Worm (Caenorhabditis elegans) whole organism, L1 larva: Measurements from ENCODE around the gene ptr-18.

Experiments used
- C04F5.9 ChIP-seq: sonication (generic microtip); optimal IDR thresholded peaks from 2 replicates; lab custom pipeline; 2016; ENCODE audit warnings: missing genetic modification characterization, missing compliant biosample characterization
- C34B4.2 ChIP-seq: sonication (generic microtip); optimal IDR thresholded peaks from 2 replicates; lab custom pipeline; 2017; ENCODE audit warnings: mild to moderate bottlenecking, missing genetic modification characterization, missing compliant biosample characterization
- Y116A8C.19 ChIP-seq: sonication (generic microtip); optimal IDR thresholded peaks from 2 replicates; lab custom pipeline; 2016; ENCODE audit warnings: missing compliant biosample characterization, missing genetic modification characterization, borderline replicate concordance
- aha-1 ChIP-seq: fragments of 150-350 bp; optimal IDR thresholded peaks from 2 replicates; lab custom pipeline; 2014; ENCODE audit warnings: missing biosample characterization, missing genetic modification characterization
- ama-1 ChIP-seq: fragments of 150-350 bp; optimal IDR thresholded peaks from 2 replicates; lab custom pipeline; 2014
- blmp-1 ChIP-seq: fragments of 150-350 bp; optimal IDR thresholded peaks from 2 replicates; lab custom pipeline; 2014; ENCODE audit warnings: missing biosample characterization, missing genetic modification characterization
- ceh-8 ChIP-seq: fragments of 200-800 bp; sonication (Bioruptor generic); optimal IDR thresholded peaks from 2 replicates; lab custom pipeline; 2018; ENCODE audit warnings: mild to moderate bottlenecking, missing genetic modification characterization, moderate library complexity, missing compliant biosample characterization
- ces-1 ChIP-seq: fragments of 150-350 bp; optimal IDR thresholded peaks from 2 replicates; lab custom pipeline; 2014; ENCODE audit warnings: missing biosample characterization, missing genetic modification reagents, missing genetic modification characterization
- dsc-1 ChIP-seq: sonication (generic microtip); optimal IDR thresholded peaks from 2 replicates; lab custom pipeline; 2016; ENCODE audit warnings: mild to moderate bottlenecking, missing genetic modification characterization, missing compliant biosample characterization
- efl-1 ChIP-seq, 4 experiments: fragments of 150-350 bp; optimal IDR thresholded peaks in 3 of 4; peaks in 1 of 4; 1 replicate in 1 of 4; 2 replicates in 3 of 4; lab custom pipeline; 2014; ENCODE audit warnings: missing biosample characterization in 2 of 4, missing genetic modification characterization in 2 of 4, missing genetic modification reagents in 2 of 4
- egl-13 ChIP-seq: sonication (generic microtip); optimal IDR thresholded peaks from 2 replicates; lab custom pipeline; 2016; ENCODE audit warnings: missing genotype, missing genetic modification reagents, missing genetic modification characterization, missing compliant biosample characterization
- egl-27 ChIP-seq, 2 experiments: fragments of 150-350 bp in 1 of 2; sonication (generic microtip); optimal IDR thresholded peaks; 3 replicates each; lab custom pipeline; 2017 to 2018; ENCODE audit warnings: missing biosample characterization in 2 of 2, missing genetic modification characterization in 2 of 2, missing genetic modification reagents in 2 of 2
- elt-3 ChIP-seq, 6 experiments: fragments of 150-350 bp in 1 of 6; sonication (generic microtip); optimal IDR thresholded peaks; 2 replicates each; lab custom pipeline; 2017 to 2018; ENCODE audit warnings: missing biosample characterization in 6 of 6, missing genetic modification characterization in 6 of 6, inconsistent platforms in 1 of 6
- ets-5 ChIP-seq: fragments of 200-800 bp; sonication (Bioruptor generic); IDR thresholded peaks from 2 replicates; pipeline ENCODE4 v1.3.6; 2022; ENCODE audit warnings: missing genetic modification characterization, missing compliant biosample characterization
- fkh-10 ChIP-seq: sonication (generic microtip); optimal IDR thresholded peaks from 2 replicates; lab custom pipeline; 2017; ENCODE audit warnings: missing biosample characterization, missing genetic modification reagents, missing genetic modification characterization
- fkh-4 ChIP-seq: sonication (generic microtip); optimal IDR thresholded peaks from 2 replicates; lab custom pipeline; 2016; ENCODE audit warnings: missing compliant biosample characterization, missing genetic modification characterization, borderline replicate concordance
- fkh-8 ChIP-seq: sonication (generic microtip); optimal IDR thresholded peaks from 2 replicates; lab custom pipeline; 2016; ENCODE audit warnings: mild to moderate bottlenecking, missing genetic modification characterization, missing compliant biosample characterization
- fos-1 ChIP-seq: fragments of 150-350 bp; optimal IDR thresholded peaks from 2 replicates; lab custom pipeline; 2014; ENCODE audit warnings: missing biosample characterization, missing genetic modification characterization
- grh-1 ChIP-seq: fragments of 200-800 bp; sonication (Bioruptor generic); IDR thresholded peaks from 2 replicates; pipeline ENCODE4 v1.3.6; 2022; ENCODE audit warnings: missing genetic modification reagents, missing genetic modification characterization, missing compliant biosample characterization
- hlh-17 ChIP-seq: fragments of 200-800 bp; sonication (Bioruptor generic); optimal IDR thresholded peaks from 2 replicates; lab custom pipeline; 2018; ENCODE audit warnings: missing genetic modification characterization, mild to moderate bottlenecking, missing compliant biosample characterization, moderate library complexity, borderline replicate concordance
- hlh-4 ChIP-seq: sonication (generic microtip); optimal IDR thresholded peaks from 2 replicates; lab custom pipeline; 2016; ENCODE audit warnings: mild to moderate bottlenecking, missing genetic modification characterization, missing compliant biosample characterization
- irx-1 ChIP-seq: sonication (generic microtip); optimal IDR thresholded peaks from 2 replicates; lab custom pipeline; 2016; ENCODE audit warnings: missing genetic modification characterization, missing compliant biosample characterization
- lin-13 ChIP-seq: fragments of 150-350 bp; optimal IDR thresholded peaks from 2 replicates; lab custom pipeline; 2014; ENCODE audit warnings: missing biosample characterization, missing genetic modification reagents, missing genetic modification characterization
- lin-14 ChIP-seq: fragments of 200-800 bp; sonication (Bioruptor generic); optimal IDR thresholded peaks from 2 replicates; lab custom pipeline; 2018; ENCODE audit warnings: mild to moderate bottlenecking, missing genetic modification characterization, moderate library complexity, missing compliant biosample characterization
- lin-15B ChIP-seq: fragments of 150-350 bp; sonication (generic microtip); optimal IDR thresholded peaks from 3 replicates; lab custom pipeline; 2014; ENCODE audit warnings: missing biosample characterization, missing genetic modification characterization
- lin-39 ChIP-seq: fragments of 150-350 bp; optimal IDR thresholded peaks from 2 replicates; lab custom pipeline; 2014; ENCODE audit warnings: missing biosample characterization, missing genetic modification reagents, missing genetic modification characterization
- lsy-2 ChIP-seq, 2 experiments: fragments of 150-350 bp; optimal IDR thresholded peaks; 2 replicates each; lab custom pipeline; 2014; ENCODE audit warnings: missing biosample characterization in 2 of 2, missing genetic modification characterization in 2 of 2
- mab-9 ChIP-seq: fragments of 200-800 bp; sonication (Bioruptor generic); IDR thresholded peaks from 2 replicates; pipeline ENCODE4 v1.3.6; 2022; ENCODE audit warnings: missing genetic modification reagents, missing genetic modification characterization, missing compliant biosample characterization
- mep-1 ChIP-seq: fragments of 150-350 bp; optimal IDR thresholded peaks from 2 replicates; lab custom pipeline; 2014; ENCODE audit warnings: missing biosample characterization, missing genetic modification characterization
- nhr-11 ChIP-seq: fragments of 150-350 bp; optimal IDR thresholded peaks from 2 replicates; lab custom pipeline; 2014; ENCODE audit warnings: missing biosample characterization, missing genetic modification characterization
- nhr-12 ChIP-seq: sonication (generic microtip); optimal IDR thresholded peaks from 2 replicates; lab custom pipeline; 2017; ENCODE audit warnings: missing biosample characterization, missing genetic modification characterization
- nhr-19 ChIP-seq: fragments of 200-800 bp; sonication (Bioruptor generic); conservative IDR thresholded peaks from 2 replicates; pipeline ENCODE4 v1.3.6; 2022; ENCODE audit warnings: missing genetic modification characterization, missing compliant biosample characterization
- nhr-237 ChIP-seq: fragments of 150-350 bp; optimal IDR thresholded peaks from 2 replicates; lab custom pipeline; 2014; ENCODE audit warnings: missing biosample characterization, missing genetic modification characterization
- nhr-28 ChIP-seq: fragments of 150-350 bp; optimal IDR thresholded peaks from 2 replicates; lab custom pipeline; 2014; ENCODE audit warnings: missing biosample characterization, missing genetic modification characterization
- nhr-71 ChIP-seq: sonication (generic microtip); optimal IDR thresholded peaks from 2 replicates; lab custom pipeline; 2016; ENCODE audit warnings: mild to moderate bottlenecking, missing genetic modification characterization, moderate library complexity, missing compliant biosample characterization
- nhr-76 ChIP-seq: sonication (generic microtip); optimal IDR thresholded peaks from 2 replicates; lab custom pipeline; 2017; ENCODE audit warnings: missing biosample characterization, missing genetic modification characterization
- nhr-77 ChIP-seq: fragments of 150-350 bp; optimal IDR thresholded peaks from 2 replicates; lab custom pipeline; 2014; ENCODE audit warnings: missing biosample characterization, missing genetic modification characterization
- nhr-84 ChIP-seq: sonication (generic microtip); optimal IDR thresholded peaks from 2 replicates; lab custom pipeline; 2017; ENCODE audit warnings: missing biosample characterization, missing genetic modification characterization
- nhr-90 ChIP-seq: sonication (generic microtip); optimal IDR thresholded peaks from 2 replicates; lab custom pipeline; 2016; ENCODE audit warnings: mild to moderate bottlenecking, missing genetic modification characterization, missing compliant biosample characterization; ENCODE audit not compliant: poor library complexity
- pag-3 ChIP-seq: sonication (generic microtip); optimal IDR thresholded peaks from 2 replicates; lab custom pipeline; 2017; ENCODE audit warnings: missing genetic modification characterization, mild to moderate bottlenecking, missing compliant biosample characterization, antibody characterized with exemption, borderline replicate concordance; ENCODE audit not compliant: insufficient read depth
- pax-3 ChIP-seq: fragments of 200-800 bp; sonication (Bioruptor generic); optimal IDR thresholded peaks from 2 replicates; lab custom pipeline; 2018; ENCODE audit warnings: mild to moderate bottlenecking, missing genetic modification characterization, moderate library complexity, missing compliant biosample characterization
- skn-1 ChIP-seq: fragments of 150-350 bp; optimal IDR thresholded peaks from 2 replicates; lab custom pipeline; 2014; ENCODE audit warnings: missing biosample characterization, missing genetic modification characterization
- sox-4 ChIP-seq: sonication (generic microtip); optimal IDR thresholded peaks from 2 replicates; lab custom pipeline; 2016; ENCODE audit warnings: missing genetic modification characterization, missing compliant biosample characterization
- unc-130 ChIP-seq: fragments of 150-350 bp; optimal IDR thresholded peaks from 2 replicates; lab custom pipeline; 2017; ENCODE audit warnings: missing biosample characterization, missing genetic modification characterization, inconsistent platforms
- unc-30 ChIP-seq: sonication (generic microtip); optimal IDR thresholded peaks from 2 replicates; lab custom pipeline; 2017; ENCODE audit warnings: missing biosample characterization, missing genetic modification characterization
- unc-62 ChIP-seq: fragments of 150-350 bp; optimal IDR thresholded peaks from 2 replicates; lab custom pipeline; 2014; ENCODE audit warnings: missing biosample characterization, missing genetic modification reagents, missing genetic modification characterization
- unc-86 ChIP-seq: sonication (generic microtip); optimal IDR thresholded peaks from 2 replicates; lab custom pipeline; 2016; ENCODE audit warnings: missing genetic modification characterization, missing compliant biosample characterization
- unc-98 ChIP-seq: fragments of 200-800 bp; sonication (Bioruptor generic); IDR thresholded peaks from 2 replicates; pipeline ENCODE4 v1.3.6; 2022; ENCODE audit warnings: missing genetic modification characterization, missing compliant biosample characterization
- vab-15 ChIP-seq: sonication (generic microtip); optimal IDR thresholded peaks from 2 replicates; lab custom pipeline; 2017; ENCODE audit warnings: missing genotype, mild to moderate bottlenecking, missing genetic modification characterization, missing compliant biosample characterization
- zag-1 ChIP-seq: fragments of 150-350 bp; optimal IDR thresholded peaks from 2 replicates; lab custom pipeline; 2014; ENCODE audit warnings: missing biosample characterization, missing genetic modification characterization
- zip-4 ChIP-seq: fragments of 200-800 bp; sonication (Bioruptor generic); optimal IDR thresholded peaks from 2 replicates; lab custom pipeline; 2018; ENCODE audit warnings: mild to moderate bottlenecking, missing genetic modification characterization, moderate library complexity, missing compliant biosample characterization
- ztf-4 ChIP-seq: fragments of 150-350 bp; optimal IDR thresholded peaks from 2 replicates; lab custom pipeline; 2014; ENCODE audit warnings: missing biosample characterization, missing genetic modification characterization

ptr-18 gene

DNA sequence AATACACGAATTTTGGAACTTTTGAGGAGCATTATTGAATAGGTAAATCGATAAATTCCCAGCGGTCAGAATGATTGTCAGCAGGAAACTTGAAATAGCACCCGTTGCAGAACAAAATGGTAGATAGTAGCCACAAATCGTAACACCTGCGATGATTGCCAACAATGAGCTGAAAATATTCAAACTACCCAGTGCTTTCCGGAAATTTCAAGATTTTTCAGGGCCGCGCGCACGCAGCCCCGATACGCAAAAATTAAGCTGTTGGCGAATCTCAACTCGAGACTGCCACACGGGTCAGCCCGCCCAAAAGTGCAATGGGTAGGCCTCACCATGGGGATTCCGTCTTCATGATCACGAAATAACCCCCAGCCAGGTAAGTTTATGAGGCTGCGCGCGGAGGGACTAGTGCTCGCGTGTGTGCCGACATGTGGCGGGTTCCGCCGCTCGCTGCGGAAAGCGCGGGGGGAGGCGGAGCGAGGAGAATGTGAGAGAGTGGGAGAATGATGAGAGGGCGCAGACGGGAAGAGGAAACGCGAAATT lies 20.7 kb upstream of the ptr-18 start (continued):
- TF ChIP-seq nhr-28 (tag; lab: Kevin White, UChicago) (no peak), C04F5.9 (tag; lab: Kevin White, UChicago) (peak; percentile 89), nhr-19 (GFP tag; lab: Robert Waterston, UW) (peak; percentile 98), egl-13 (tag; lab: Kevin White, UChicago) (peak; percentile 96), fkh-8 (tag; lab: Kevin White, UChicago) (peak; percentile 95), Y116A8C.19 (tag; lab: Kevin White, UChicago) (peak; percentile 34), lin-15B (tag; lab: Kevin White, UChicago) (peak; percentile 35), nhr-77 (tag; lab: Kevin White, UChicago) (peak; percentile 92), nhr-90 (tag; lab: Kevin White, UChicago) (peak; percentile 99), zip-4 (GFP tag; lab: Kevin White, UChicago) (peak; percentile 92), ces-1 (no peak), ztf-4 (peak; percentile 85), C34B4.2 (peak; percentile 83), nhr-12 (no peak), nhr-11 (peak; percentile 70), nhr-237 (tag; lab: Kevin White, UChicago) (peak; percentile 46), vab-15 (tag; lab: Kevin White, UChicago) (no peak), irx-1 (tag; lab: Kevin White, UChicago) (peak; percentile 95), unc-62 (GFP tag; lab: Kevin White, UChicago) (no peak), hlh-17 (no peak), lin-13 (peak; percentile 86), fkh-10 (peak; percentile 70), pax-3 (tag; lab: Kevin White, UChicago) (peak; percentile 93), nhr-76 (peak; percentile 42), zag-1 (tag; lab: Kevin White, UChicago) (no peak), lin-39 (tag; lab: Kevin White, UChicago) (peak; percentile 91), hlh-4 (tag; lab: Kevin White, UChicago) (peak; percentile 49), nhr-71 (tag; lab: Kevin White, UChicago) (peak; percentile 98), dsc-1 (tag; lab: Kevin White, UChicago) (peak; percentile 97), lin-14 (GFP tag; lab: Kevin White, UChicago) (peak; percentile 95), nhr-84 (tag; lab: Kevin White, UChicago) (no peak), elt-3 (tag; optimal IDR thresholded peaks at IDR 0.05; lab: Kevin White, UChicago) (peak; percentile 31 to 82 (median 52)), skn-1 (tag; lab: Kevin White, UChicago) (peak; percentile 76), unc-30 (tag; lab: Kevin White, UChicago) (no peak), grh-1 (peak; percentile 97), ceh-8 (GFP tag; lab: Kevin White, UChicago) (peak; percentile 95), unc-130 (tag; lab: Kevin White, UChicago) (peak; percentile 88), mab-9 (GFP tag; lab: Robert Waterston, UW) (peak; percentile 80; the same call in 1 of the 2 replicates), fos-1 (tag; lab: Kevin White, UChicago) (peak; percentile 92), egl-27 (tag; optimal IDR thresholded peaks at IDR 0.05; lab: Kevin White, UChicago) (peak; percentile 12 to 74), mep-1 (tag; lab: Kevin White, UChicago) (peak; percentile 80), sox-4 (peak; percentile 81), unc-98 (GFP tag; lab: Robert Waterston, UW) (peak; percentile 68), pag-3 (tag; lab: Kevin White, UChicago) (no peak), blmp-1 (tag; lab: Kevin White, UChicago) (peak; percentile 43), fkh-4 (tag; lab: Kevin White, UChicago) (peak; percentile 44), lsy-2 (tag; optimal IDR thresholded peaks at IDR 0.05; lab: Kevin White, UChicago) (peak; percentile 79 to 85), unc-86 (tag; lab: Kevin White, UChicago) (peak; percentile 91), ets-5 (GFP tag; lab: Robert Waterston, UW) (0 out of 2 replicates have a peak, but pooled peaks have one; percentile 5), aha-1 (tag; lab: Kevin White, UChicago) (peak; percentile 25), ama-1 (peak; percentile 100), efl-1 (optimal IDR thresholded peaks at IDR 0.05; lab: Kevin White, UChicago) (peak; percentile 81 to 86), efl-1 (GFP tag; optimal IDR thresholded peaks at IDR 0.05 in 1 of 2; lab: Kevin White, UChicago) (peak; percentile 67 to 98)
